Fruit fly (Drosophila melanogaster) whole organism, prepupa: ENCODE data around the gene Zn72D.

ENCODE experiments used
- CG15336 ChIP-seq: fragments of 200-800 bp; sonication (Bioruptor generic); IDR thresholded peaks from 2 replicates; pipeline ENCODE4 v1.3.6; 2022; ENCODE audit warnings: missing biosample characterization, missing genetic modification characterization
- CG7368 ChIP-seq: fragments of 200-800 bp; sonication (Bioruptor generic); optimal IDR thresholded peaks from 3 replicates; lab custom pipeline; 2016; ENCODE audit warnings: missing biosample characterization, missing genetic modification characterization
- CG8319 ChIP-seq: fragments of 200-800 bp; sonication (Bioruptor generic); optimal IDR thresholded peaks from 3 replicates; lab custom pipeline; 2016; ENCODE audit warnings: missing biosample characterization, missing genetic modification characterization
- Lpt ChIP-seq: fragments of 200-800 bp; sonication (Bioruptor generic); optimal IDR thresholded peaks from 3 replicates; lab custom pipeline; 2016; ENCODE audit warnings: missing biosample characterization, missing genetic modification characterization
- eg ChIP-seq: fragments of 200-800 bp; sonication (Bioruptor generic); IDR thresholded peaks from 3 replicates; pipeline ENCODE4 v1.3.6; 2022; ENCODE audit warnings: missing biosample characterization, missing genetic modification characterization

- TF ChIP-seq eg (no peak), Lpt (GFP tag; lab: Kevin White, UChicago) (no peak), CG7368 (GFP tag; lab: Kevin White, UChicago) (no peak), CG8319 (GFP tag; lab: Kevin White, UChicago) (no peak), CG15336 (GFP tag; lab: Robert Waterston, UW) (no peak)
Observed at dm6 chr3L:16136819-16137553, 24.6 kb upstream of the Zn72D start.
